Fruit fly (Drosophila melanogaster) whole organism, adult: ENCODE data around the gene Atx2.

ENCODE experiments used
- CG11617 ChIP-seq: fragments of 200-800 bp; sonication (Bioruptor generic); optimal IDR thresholded peaks from 2 replicates; lab custom pipeline; 2017; ENCODE audit warnings: mild to moderate bottlenecking, missing biosample characterization, missing genetic modification reagents, missing genetic modification characterization
- CG12768 ChIP-seq: fragments of 200-800 bp; sonication (Bioruptor generic); optimal IDR thresholded peaks from 2 replicates; lab custom pipeline; 2017; ENCODE audit warnings: missing biosample characterization, missing genetic modification characterization, mild to moderate bottlenecking, moderate library complexity, missing genetic modification reagents
- CG14711 ChIP-seq: fragments of 200-800 bp; sonication (Bioruptor generic); optimal IDR thresholded peaks from 2 replicates; lab custom pipeline; 2018; ENCODE audit warnings: missing biosample characterization, mild to moderate bottlenecking, missing genetic modification characterization, moderate library complexity
- CG1620 ChIP-seq: fragments of 200-800 bp; sonication (Bioruptor generic); optimal IDR thresholded peaks from 2 replicates; lab custom pipeline; 2016; ENCODE audit warnings: missing biosample characterization, missing genetic modification characterization
- CG33017 ChIP-seq: fragments of 200-800 bp; sonication (Bioruptor generic); optimal IDR thresholded peaks from 2 replicates; lab custom pipeline; 2018; ENCODE audit warnings: missing biosample characterization, mild to moderate bottlenecking, missing genetic modification characterization, moderate library complexity
- CG5204 ChIP-seq: fragments of 200-800 bp; sonication (Bioruptor generic); optimal IDR thresholded peaks from 2 replicates; lab custom pipeline; 2016; ENCODE audit warnings: missing biosample characterization, missing genetic modification characterization
- CG7045 ChIP-seq: fragments of 200-800 bp; sonication (Bioruptor generic); optimal IDR thresholded peaks from 2 replicates; lab custom pipeline; 2017; ENCODE audit warnings: missing biosample characterization, mild to moderate bottlenecking, missing genetic modification characterization
- CG7101 ChIP-seq: fragments of 200-800 bp; sonication (Bioruptor generic); optimal IDR thresholded peaks from 2 replicates; lab custom pipeline; 2018; ENCODE audit warnings: missing biosample characterization, mild to moderate bottlenecking, missing genetic modification characterization, moderate library complexity
- Clk ChIP-seq: fragments of 200-800 bp; sonication (Bioruptor generic); optimal IDR thresholded peaks from 2 replicates; lab custom pipeline; 2017; ENCODE audit warnings: missing biosample characterization, missing genetic modification characterization
- Crg-1 ChIP-seq: fragments of 200-800 bp; sonication (Bioruptor generic); optimal IDR thresholded peaks from 2 replicates; lab custom pipeline; 2016; ENCODE audit warnings: missing biosample characterization, missing genetic modification characterization
- Hr96 ChIP-seq: fragments of 200-800 bp; sonication (Bioruptor generic); optimal IDR thresholded peaks from 2 replicates; lab custom pipeline; 2016; ENCODE audit warnings: missing biosample characterization, missing genetic modification characterization
- Mnt ChIP-seq: fragments of 200-800 bp; sonication (Bioruptor generic); optimal IDR thresholded peaks from 2 replicates; lab custom pipeline; 2016; ENCODE audit warnings: missing biosample characterization, mild to moderate bottlenecking, missing genetic modification characterization
- bab1 ChIP-seq: fragments of 200-800 bp; sonication (Bioruptor generic); optimal IDR thresholded peaks from 3 replicates; lab custom pipeline; 2019; ENCODE audit warnings: missing biosample characterization, mild to moderate bottlenecking, missing genetic modification characterization, moderate library complexity
- cic ChIP-seq: fragments of 200-800 bp; sonication (Bioruptor generic); optimal IDR thresholded peaks from 2 replicates; lab custom pipeline; 2017; ENCODE audit warnings: missing biosample characterization, mild to moderate bottlenecking, missing genetic modification characterization, moderate library complexity
- cnc ChIP-seq, 2 experiments: fragments of >200 bp; optimal IDR thresholded peaks; 2 replicates each; lab custom pipeline; 2017
- kay ChIP-seq: fragments of 200-800 bp; sonication (Bioruptor generic); peaks from one replicate; lab custom pipeline; 2016; ENCODE audit warnings: missing biosample characterization, missing genetic modification characterization, borderline replicate concordance
- ovo ChIP-seq: fragments of 200-800 bp; sonication (Bioruptor generic); optimal IDR thresholded peaks from 2 replicates; lab custom pipeline; 2016; ENCODE audit warnings: missing biosample characterization, missing genetic modification characterization
- pad ChIP-seq: fragments of 200-800 bp; sonication (Bioruptor generic); optimal IDR thresholded peaks from 3 replicates; lab custom pipeline; 2017; ENCODE audit warnings: missing biosample characterization, missing genetic modification characterization, mild to moderate bottlenecking, moderate library complexity, missing genetic modification reagents
- tj ChIP-seq: fragments of 200-800 bp; sonication (Bioruptor generic); optimal IDR thresholded peaks from 3 replicates; lab custom pipeline; 2017; ENCODE audit warnings: missing biosample characterization, mild to moderate bottlenecking, missing genetic modification characterization, moderate library complexity
- toe ChIP-seq: fragments of 200-800 bp; sonication (Bioruptor generic); optimal IDR thresholded peaks from 2 replicates; lab custom pipeline; 2016; ENCODE audit warnings: missing biosample characterization, missing genetic modification characterization

Gene Atx2

DNA sequence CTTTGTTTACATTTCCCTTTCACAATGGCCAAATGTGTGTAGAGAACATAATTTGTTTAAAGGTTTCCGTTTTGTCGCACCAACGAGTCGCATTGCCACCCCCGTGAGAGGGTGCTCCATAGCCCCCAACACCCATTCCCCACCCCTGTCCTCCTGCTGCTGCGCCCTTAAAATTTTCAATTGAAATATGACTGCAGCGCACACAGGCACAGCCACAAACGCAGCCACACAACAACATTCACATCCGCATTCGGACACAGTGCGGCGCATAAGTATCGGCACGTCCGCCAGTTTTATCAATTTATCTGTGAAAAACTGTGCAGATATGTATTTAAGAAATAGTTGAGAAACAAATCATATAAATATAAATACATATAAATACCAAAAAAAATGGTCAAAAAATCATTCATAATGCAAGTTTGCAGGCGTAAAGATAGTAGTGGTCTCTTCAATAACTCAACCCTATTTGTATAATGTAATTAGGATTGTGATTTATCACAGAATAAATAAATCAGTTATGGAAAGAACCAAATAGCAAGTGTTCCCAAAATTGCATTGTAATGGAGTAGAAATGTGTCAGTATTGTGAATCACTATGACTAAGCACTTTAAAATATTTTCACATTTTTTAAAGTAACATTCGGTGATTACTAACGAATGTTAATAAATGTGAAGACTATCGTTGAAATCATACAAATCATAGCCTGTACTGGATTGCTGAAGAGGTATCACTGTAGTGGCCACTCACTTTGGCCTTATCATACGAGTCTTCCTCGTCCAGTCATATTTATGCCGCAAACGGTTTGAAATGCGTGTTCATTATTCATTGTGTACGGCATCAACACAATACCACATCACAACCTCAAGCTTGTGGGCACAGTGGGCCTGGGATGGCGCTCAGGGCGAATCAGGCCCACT lies 1.8 kb downstream of the Atx2 start:
- TF ChIP-seq CG12768 (GFP tag; lab: Kevin White, UChicago) (no peak), CG5204 (GFP tag; lab: Kevin White, UChicago) (peak; percentile 43), Clk (GFP tag; lab: Kevin White, UChicago) (no peak), tj (GFP tag; lab: Kevin White, UChicago) (no peak), pad (no peak), Crg-1 (GFP tag; lab: Kevin White, UChicago) (no peak), Hr96 (GFP tag; lab: Kevin White, UChicago) (no peak), Mnt (GFP tag; lab: Kevin White, UChicago) (no peak), CG7045 (GFP tag; lab: Kevin White, UChicago) (peak; percentile 26), toe (GFP tag; lab: Kevin White, UChicago) (no peak), bab1 (no peak), CG14711 (tag; lab: Kevin White, UChicago) (no peak), CG33017 (tag; lab: Kevin White, UChicago) (no peak), CG11617 (GFP tag; lab: Kevin White, UChicago) (no peak), cnc (optimal IDR thresholded peaks at IDR 0.05; lab: Kevin White, UChicago) (peak; percentile 65 to 67), kay (GFP tag; lab: Kevin White, UChicago) (no peak), CG1620 (GFP tag; lab: Kevin White, UChicago) (peak; percentile 9), CG7101 (tag; lab: Kevin White, UChicago) (no peak), ovo (GFP tag; lab: Kevin White, UChicago) (no peak), cic (GFP tag; lab: Kevin White, UChicago) (no peak)

DNA sequence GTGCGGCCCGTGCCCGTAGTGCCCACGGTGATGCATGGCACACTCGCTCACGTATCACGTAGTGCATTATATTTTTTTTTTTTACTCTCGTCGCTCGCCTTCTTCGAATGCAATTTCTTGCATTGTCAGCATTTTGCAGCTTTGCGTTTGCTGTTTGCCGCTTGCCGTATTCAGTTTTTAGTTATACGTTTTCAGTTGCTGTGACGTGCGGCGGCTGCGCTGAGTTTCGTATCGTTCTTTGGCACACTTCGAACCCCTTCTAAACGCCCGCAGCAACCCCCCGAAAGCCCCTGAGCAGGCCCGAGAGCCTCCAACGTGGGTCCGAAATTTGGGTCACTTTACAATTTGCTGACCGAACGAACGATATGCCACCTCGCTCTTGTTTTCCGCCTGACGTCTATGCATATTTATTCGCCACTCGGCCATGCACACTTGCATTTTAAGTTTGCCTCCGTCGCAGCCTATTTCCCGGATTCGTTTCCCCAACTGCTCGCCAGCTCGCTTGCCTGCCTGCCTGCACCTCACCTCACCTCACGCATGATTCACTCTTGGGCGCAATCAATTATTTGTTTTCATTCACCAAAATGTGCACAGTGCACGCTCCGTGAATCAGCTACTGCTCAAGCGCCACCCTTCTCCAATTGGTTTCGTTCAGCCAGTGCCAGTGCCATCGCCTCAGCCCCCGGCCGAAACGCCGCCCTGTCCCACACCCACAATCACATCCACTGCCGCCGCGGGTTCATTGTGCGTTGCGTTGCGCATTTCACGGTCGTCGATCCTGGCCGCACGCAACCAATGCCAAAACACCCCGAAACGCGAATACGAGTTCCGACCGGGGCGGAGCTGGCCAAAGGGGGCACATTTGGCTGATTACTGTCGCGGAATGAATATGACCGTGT lies 2.7 kb downstream of the Atx2 start:
- no peak for TF ChIP-seq CG33017 (tag; lab: Kevin White, UChicago)
- peak; percentile 99 for TF ChIP-seq tj (GFP tag; lab: Kevin White, UChicago)
- TF ChIP-seq CG5204 (GFP tag; lab: Kevin White, UChicago) = no peak
- no peak for TF ChIP-seq pad
- no peak for TF ChIP-seq CG1620 (GFP tag; lab: Kevin White, UChicago)
- no peak for TF ChIP-seq bab1
- peak; percentile 79 for TF ChIP-seq kay (GFP tag; lab: Kevin White, UChicago)
- no peak for TF ChIP-seq CG7101 (tag; lab: Kevin White, UChicago)
- TF ChIP-seq Clk (GFP tag; lab: Kevin White, UChicago) = no peak
- TF ChIP-seq CG14711 (tag; lab: Kevin White, UChicago) = no peak
- peak; percentile 65 for TF ChIP-seq CG12768 (GFP tag; lab: Kevin White, UChicago)

dm6 chr3R:15414936-15415601 lies 6.8 kb downstream of the Atx2 start:
- no peak for TF ChIP-seq Clk (GFP tag; lab: Kevin White, UChicago)
- no peak for TF ChIP-seq cnc (optimal IDR thresholded peaks at IDR 0.05; lab: Kevin White, UChicago)
- TF ChIP-seq Crg-1 (GFP tag; lab: Kevin White, UChicago) = no peak
- TF ChIP-seq bab1 = no peak

DNA sequence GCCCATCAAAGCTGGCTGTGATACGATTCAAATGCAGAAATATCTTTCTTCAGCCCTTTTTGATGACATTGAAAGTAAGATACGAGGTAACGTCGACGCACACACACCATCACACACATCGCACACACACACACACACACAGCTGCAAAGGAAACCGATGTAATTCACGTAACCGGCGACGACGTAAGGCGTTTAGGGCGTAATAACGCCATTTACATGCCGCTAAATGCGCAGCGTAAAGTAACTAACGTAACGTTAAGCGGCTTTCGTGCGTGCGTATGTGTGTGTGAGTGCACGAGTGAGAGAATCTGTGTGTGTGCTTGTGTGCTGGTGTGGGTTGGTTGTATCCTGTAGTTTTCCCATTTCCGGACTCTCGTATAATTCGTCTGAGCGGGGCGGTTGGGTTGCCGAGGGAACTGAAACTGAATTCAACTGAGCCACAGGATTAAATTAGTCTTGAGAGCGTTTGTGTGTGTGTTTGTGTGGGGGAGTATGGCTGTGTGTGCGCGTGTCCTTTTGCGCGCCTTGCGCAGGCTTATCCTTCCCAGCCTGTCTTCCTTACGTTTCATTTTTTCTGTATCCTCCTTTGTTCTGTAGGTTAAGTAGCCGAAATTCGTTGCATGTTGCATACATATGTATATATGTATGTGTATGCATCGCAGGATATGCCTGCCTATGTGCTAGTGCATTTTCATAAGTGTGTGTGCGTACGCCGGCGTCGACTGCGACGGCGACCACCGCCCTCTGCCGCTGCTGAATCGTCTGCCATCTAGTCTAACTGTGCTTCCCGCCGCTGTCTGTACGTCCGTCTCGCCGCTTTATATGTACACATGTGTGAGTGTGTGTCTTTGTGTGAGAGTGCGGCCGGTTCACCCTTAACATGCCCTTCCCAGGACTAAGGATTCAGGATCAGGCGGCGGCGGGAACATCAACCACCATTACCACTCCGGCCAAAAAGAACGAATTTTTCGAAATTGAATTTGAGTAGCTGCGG lies 9.8 kb downstream of the Atx2 start:
- TF ChIP-seq cic (GFP tag; lab: Kevin White, UChicago) = no peak
- no peak for TF ChIP-seq pad
- TF ChIP-seq CG14711 (tag; lab: Kevin White, UChicago) = no peak

- TF ChIP-seq bab1 (no peak), cnc (optimal IDR thresholded peaks at IDR 0.05; lab: Kevin White, UChicago) (no peak), pad (no peak), CG11617 (GFP tag; lab: Kevin White, UChicago) (peak; percentile 0), CG14711 (tag; lab: Kevin White, UChicago) (no peak), CG5204 (GFP tag; lab: Kevin White, UChicago) (no peak), ovo (GFP tag; lab: Kevin White, UChicago) (no peak), CG7101 (tag; lab: Kevin White, UChicago) (peak; percentile 11), cic (GFP tag; lab: Kevin White, UChicago) (no peak), toe (GFP tag; lab: Kevin White, UChicago) (no peak), tj (GFP tag; lab: Kevin White, UChicago) (no peak)
Measured at dm6 chr3R:15418824-15419530, 10.8 kb downstream of the Atx2 start.
